Worm (Caenorhabditis elegans) whole organism, young adult: ENCODE results near the gene kin-34.

Experiments
- F55B11.4 ChIP-seq: sonication (generic microtip); optimal IDR thresholded peaks from 2 replicates; lab custom pipeline; 2016; ENCODE audit warnings: missing compliant biosample characterization, missing genetic modification characterization, borderline replicate concordance; ENCODE audit not compliant: insufficient read depth
- ama-1 ChIP-seq, 3 experiments: fragments of 150-350 bp in 1 of 3; sonication (generic microtip) in 2 of 3; optimal IDR thresholded peaks; 2 replicates each; lab custom pipeline; 2014 to 2018; ENCODE audit warnings: missing biosample characterization in 2 of 3, missing genetic modification characterization in 2 of 3, missing genetic modification reagents in 2 of 3
- aptf-3 ChIP-seq: fragments of 200-800 bp; sonication (Bioruptor generic); IDR thresholded peaks from 2 replicates; pipeline ENCODE4 v1.3.6; 2022; ENCODE audit warnings: missing genetic modification characterization, missing compliant biosample characterization
- ceh-40 ChIP-seq: fragments of 200-800 bp; sonication (Bioruptor generic); IDR thresholded peaks from 2 replicates; pipeline ENCODE4 v1.3.6; 2022; ENCODE audit warnings: missing genetic modification characterization, missing compliant biosample characterization
- dpff-1 ChIP-seq: sonication (generic microtip); optimal IDR thresholded peaks from 2 replicates; lab custom pipeline; 2017; ENCODE audit warnings: mild to moderate bottlenecking, missing genetic modification characterization, missing compliant biosample characterization
- sea-2 ChIP-seq: fragments of 200-800 bp; sonication (Bioruptor generic); IDR thresholded peaks from 2 replicates; pipeline ENCODE4 v1.3.6; 2022; ENCODE audit warnings: missing genetic modification characterization, missing compliant biosample characterization
- snpc-3.4 ChIP-seq: sonication (generic microtip); optimal IDR thresholded peaks from 2 replicates; lab custom pipeline; 2017; ENCODE audit warnings: missing genetic modification characterization, mild to moderate bottlenecking, missing compliant biosample characterization, antibody characterized with exemption, moderate library complexity, missing genotype, missing genetic modification reagents

ce11 chrV:238094-238493, 7.9 kb downstream of the kin-34 start, which contains the start of gene R02C2.1:
- TF ChIP-seq ceh-40 (GFP tag; lab: Robert Waterston, UW) = no peak
- TF ChIP-seq snpc-3.4 (tag; lab: Kevin White, UChicago) = no peak
- TF ChIP-seq ama-1 (optimal IDR thresholded peaks at IDR 0.05; lab: Kevin White, UChicago) = no peak
- TF ChIP-seq ama-1 (GFP tag; optimal IDR thresholded peaks at IDR 0.05; lab: Kevin White, UChicago) = no peak
- TF ChIP-seq dpff-1 (tag; lab: Kevin White, UChicago) = no peak
- no peak for TF ChIP-seq sea-2
- no peak for TF ChIP-seq aptf-3 (GFP tag; lab: Robert Waterston, UW)
- TF ChIP-seq F55B11.4 (tag; lab: Kevin White, UChicago) = no peak
